Fruit fly (Drosophila melanogaster) whole organism, embryonic: ENCODE data around the gene CG7810.

Experiments used
- Bdp1 ChIP-seq: fragments of 200-800 bp; sonication (Bioruptor generic); optimal IDR thresholded peaks from 3 replicates; lab custom pipeline; 2016; ENCODE audit warnings: missing biosample characterization, missing genetic modification characterization
- Blimp-1 ChIP-seq: fragments of 200-800 bp; sonication (Bioruptor generic); optimal IDR thresholded peaks from 3 replicates; lab custom pipeline; 2018; ENCODE audit warnings: missing biosample characterization, missing genetic modification characterization, mild to moderate bottlenecking, moderate library complexity, missing genetic modification reagents
- CG11456 ChIP-seq: fragments of 200-800 bp; sonication (Bioruptor generic); IDR thresholded peaks from 3 replicates; pipeline ENCODE4 v1.3.6; 2022; ENCODE audit warnings: missing biosample characterization, missing genetic modification characterization
- CG11695 ChIP-seq: fragments of 200-800 bp; sonication (Bioruptor generic); IDR thresholded peaks from 3 replicates; pipeline ENCODE4 v1.3.6; 2022; ENCODE audit warnings: missing biosample characterization, missing genetic modification characterization
- CG12071 ChIP-seq: fragments of 200-800 bp; sonication (Bioruptor generic); optimal IDR thresholded peaks from 3 replicates; lab custom pipeline; 2018; ENCODE audit warnings: missing biosample characterization, mild to moderate bottlenecking, missing genetic modification characterization
- CG13624 ChIP-seq: fragments of 200-800 bp; sonication (Bioruptor generic); optimal IDR thresholded peaks from 2 replicates; lab custom pipeline; 2016; ENCODE audit warnings: missing biosample characterization, missing genetic modification characterization
- CG16863 ChIP-seq: fragments of 200-800 bp; sonication (Bioruptor generic); optimal IDR thresholded peaks from 3 replicates; lab custom pipeline; 2016; ENCODE audit warnings: missing biosample characterization, missing genetic modification characterization
- CG17328 ChIP-seq: fragments of 200-800 bp; sonication (Bioruptor generic); IDR thresholded peaks from 2 replicates; pipeline ENCODE4 v1.3.6; 2022; ENCODE audit warnings: missing biosample characterization, missing genetic modification characterization
- CG17829 ChIP-seq: fragments of 200-800 bp; optimal IDR thresholded peaks from 2 replicates; lab custom pipeline; 2019; ENCODE audit warnings: missing biosample characterization, mild to moderate bottlenecking, missing genetic modification characterization, moderate library complexity
- CG30431 ChIP-seq: fragments of 200-800 bp; sonication (Bioruptor generic); optimal IDR thresholded peaks from 2 replicates; lab custom pipeline; 2017; ENCODE audit warnings: missing biosample characterization, missing genetic modification characterization
- CG3163 ChIP-seq: fragments of 200-800 bp; sonication (Bioruptor generic); optimal IDR thresholded peaks from 3 replicates; lab custom pipeline; 2016; ENCODE audit warnings: missing biosample characterization, missing genetic modification characterization
- CG5953 ChIP-seq: fragments of 200-800 bp; sonication (Bioruptor generic); IDR thresholded peaks from 2 replicates; pipeline ENCODE4 v1.3.6; 2022; ENCODE audit warnings: missing biosample characterization, missing genetic modification characterization
- CG7357 ChIP-seq: fragments of 200-800 bp; sonication (Bioruptor generic); IDR thresholded peaks from 3 replicates; pipeline ENCODE4 v1.3.6; 2022; ENCODE audit warnings: missing biosample characterization, missing genetic modification characterization
- CG7839 ChIP-seq: fragments of 200-800 bp; sonication (Bioruptor generic); optimal IDR thresholded peaks from 3 replicates; lab custom pipeline; 2018; ENCODE audit warnings: missing biosample characterization, mild to moderate bottlenecking, missing genetic modification characterization, moderate library complexity
- Drgx ChIP-seq: fragments of 200-800 bp; sonication (Bioruptor generic); IDR thresholded peaks from 2 replicates; pipeline ENCODE4 v1.3.6; 2022; ENCODE audit warnings: missing biosample characterization, missing genetic modification characterization
- Ets65A ChIP-seq: fragments of 200-800 bp; sonication (Bioruptor generic); peaks from one replicate; lab custom pipeline; 2016; ENCODE audit warnings: missing biosample characterization, missing genetic modification characterization
- Med ChIP-seq: fragments of 200-800 bp; sonication (Bioruptor generic); peaks from one replicate; lab custom pipeline; 2016; ENCODE audit warnings: missing biosample characterization, missing genetic modification characterization, mild to moderate bottlenecking, inconsistent platforms, moderate library complexity
- Optix ChIP-seq: fragments of 200-800 bp; sonication (Bioruptor generic); IDR thresholded peaks from 3 replicates; pipeline ENCODE4 v1.3.6; 2022; ENCODE audit warnings: missing biosample characterization, missing genetic modification characterization
- PHDP ChIP-seq: fragments of 200-800 bp; sonication (Bioruptor generic); optimal IDR thresholded peaks from 3 replicates; lab custom pipeline; 2018; ENCODE audit warnings: missing biosample characterization, mild to moderate bottlenecking, missing genetic modification characterization, moderate library complexity
- Ptx1 ChIP-seq: fragments of 200-800 bp; sonication (Bioruptor generic); IDR thresholded peaks from 2 replicates; pipeline ENCODE4 v1.3.6; 2022; ENCODE audit warnings: missing biosample characterization, missing genetic modification characterization
- Rfx ChIP-seq: fragments of 200-800 bp; sonication (Bioruptor generic); IDR thresholded peaks from 2 replicates; pipeline ENCODE4 v1.3.6; 2022; ENCODE audit warnings: missing biosample characterization, missing genetic modification characterization
- Side ChIP-seq: fragments of 200-800 bp; sonication (Bioruptor generic); optimal IDR thresholded peaks from 2 replicates; lab custom pipeline; 2016; ENCODE audit warnings: missing biosample characterization, missing genetic modification characterization
- TFAM ChIP-seq: fragments of 200-800 bp; sonication (Bioruptor generic); optimal IDR thresholded peaks from 2 replicates; lab custom pipeline; 2017; ENCODE audit warnings: missing biosample characterization, missing genetic modification characterization, inconsistent platforms
- az2 ChIP-seq: fragments of 200-800 bp; sonication (Bioruptor generic); optimal IDR thresholded peaks from 3 replicates; lab custom pipeline; 2016; ENCODE audit warnings: missing biosample characterization, missing genetic modification characterization
- bsh ChIP-seq, 2 experiments: fragments of 200-800 bp; sonication (Bioruptor generic); optimal IDR thresholded peaks; 2 replicates each; lab custom pipeline; 2017 to 2018; ENCODE audit warnings: mild to moderate bottlenecking in 2 of 2, missing biosample characterization in 2 of 2, missing genetic modification characterization in 2 of 2, moderate library complexity in 1 of 2
- cas ChIP-seq: fragments of 200-800 bp; sonication (Bioruptor generic); IDR thresholded peaks from 2 replicates; pipeline ENCODE4 v1.3.6; 2022; ENCODE audit warnings: missing biosample characterization, missing genetic modification characterization
- ci ChIP-seq: fragments of 200-800 bp; sonication (Bioruptor generic); IDR thresholded peaks from 3 replicates; pipeline ENCODE4 v1.3.6; 2022; ENCODE audit warnings: missing biosample characterization, missing genetic modification characterization
- corto ChIP-seq: fragments of 200-800 bp; sonication (Bioruptor generic); optimal IDR thresholded peaks from 2 replicates; lab custom pipeline; 2016; ENCODE audit warnings: missing biosample characterization, mild to moderate bottlenecking, missing genetic modification characterization, moderate library complexity
- exex ChIP-seq: fragments of 200-800 bp; sonication (Bioruptor generic); optimal IDR thresholded peaks from 4 replicates; lab custom pipeline; 2018; ENCODE audit warnings: missing biosample characterization, mild to moderate bottlenecking, missing genetic modification characterization, moderate library complexity
- fd3F ChIP-seq: fragments of 200-800 bp; sonication (Bioruptor generic); optimal IDR thresholded peaks from 2 replicates; lab custom pipeline; 2018; ENCODE audit warnings: missing biosample characterization, mild to moderate bottlenecking, missing genetic modification characterization, moderate library complexity
- fd96Cb ChIP-seq: fragments of 200-800 bp; sonication (Bioruptor generic); optimal IDR thresholded peaks from 2 replicates; lab custom pipeline; 2018; ENCODE audit warnings: missing biosample characterization, mild to moderate bottlenecking, missing genetic modification characterization, moderate library complexity
- gem ChIP-seq: fragments of 200-800 bp; sonication (Bioruptor generic); optimal IDR thresholded peaks from 2 replicates; lab custom pipeline; 2019; ENCODE audit warnings: missing biosample characterization, mild to moderate bottlenecking, missing genetic modification characterization, moderate library complexity
- gfzf ChIP-seq: fragments of 200-800 bp; sonication (Bioruptor generic); optimal IDR thresholded peaks from 2 replicates; lab custom pipeline; 2016; ENCODE audit warnings: missing biosample characterization, mild to moderate bottlenecking, missing genetic modification characterization, moderate library complexity
- hkb ChIP-seq, 2 experiments: fragments of 200-800 bp in 1 of 2; fragments of >200 bp in 1 of 2; sonication (Bioruptor generic) in 1 of 2; IDR thresholded peaks in 1 of 2; optimal IDR thresholded peaks in 1 of 2; 2 replicates each; pipeline versions ENCODE4 v1.3.6 to Lab custom; 2017 to 2022; ENCODE audit warnings: missing biosample characterization in 1 of 2, missing genetic modification characterization in 1 of 2
- lbe ChIP-seq: fragments of 200-800 bp; sonication (Bioruptor generic); optimal IDR thresholded peaks from 2 replicates; lab custom pipeline; 2016; ENCODE audit warnings: missing biosample characterization, mild to moderate bottlenecking, missing genetic modification characterization
- mld ChIP-seq: fragments of 200-800 bp; sonication (Bioruptor generic); IDR thresholded peaks from 3 replicates; pipeline ENCODE4 v1.3.6; 2022; ENCODE audit warnings: missing biosample characterization, missing genetic modification characterization; ENCODE audit not compliant: partially characterized antibody
- nerfin-1 ChIP-seq: fragments of 200-800 bp; sonication (Bioruptor generic); optimal IDR thresholded peaks from 3 replicates; lab custom pipeline; 2019; ENCODE audit warnings: missing biosample characterization, mild to moderate bottlenecking, missing genetic modification characterization, moderate library complexity
- nmo ChIP-seq: fragments of 200-800 bp; sonication (Bioruptor generic); optimal IDR thresholded peaks from 2 replicates; lab custom pipeline; 2018; ENCODE audit warnings: missing biosample characterization, mild to moderate bottlenecking, missing genetic modification characterization, moderate library complexity
- nom ChIP-seq: fragments of 200-800 bp; sonication (Bioruptor generic); optimal IDR thresholded peaks from 2 replicates; lab custom pipeline; 2017; ENCODE audit warnings: missing biosample characterization, missing genetic modification characterization, mild to moderate bottlenecking, moderate library complexity, missing genetic modification reagents
- pan ChIP-seq, 4 experiments: fragments of >200 bp in 3 of 4; fragments of 200-800 bp in 1 of 4; sonication (Bioruptor generic) in 1 of 4; optimal IDR thresholded peaks in 3 of 4; IDR thresholded peaks in 1 of 4; 2 replicates each; pipeline versions ENCODE4 v1.3.6 to Lab custom; 2017 to 2022; ENCODE audit warnings: missing biosample characterization in 2 of 4, missing genetic modification characterization in 2 of 4, mixed read lengths in 1 of 4
- prd ChIP-seq, 3 experiments: fragments of >200 bp in 2 of 3; fragments of 200-800 bp in 1 of 3; sonication (Bioruptor generic) in 1 of 3; optimal IDR thresholded peaks in 2 of 3; IDR thresholded peaks in 1 of 3; 2 replicates in 2 of 3; 3 replicates in 1 of 3; pipeline versions ENCODE4 v1.3.6 to Lab custom; 2017 to 2022; ENCODE audit warnings: missing biosample characterization in 1 of 3, missing genetic modification characterization in 1 of 3
- pum ChIP-seq: fragments of 200-800 bp; sonication (Bioruptor generic); optimal IDR thresholded peaks from 2 replicates; lab custom pipeline; 2016; ENCODE audit warnings: missing biosample characterization, missing genetic modification characterization
- ranshi ChIP-seq: fragments of 200-800 bp; sonication (Bioruptor generic); IDR thresholded peaks from 2 replicates; pipeline ENCODE4 v1.3.6; 2022; ENCODE audit warnings: missing biosample characterization, missing genetic modification characterization
- sens ChIP-seq: fragments of 200-800 bp; sonication (Bioruptor generic); peaks from one replicate; lab custom pipeline; 2016; ENCODE audit warnings: missing biosample characterization, missing genetic modification characterization
- sna ChIP-seq: fragments of 200-800 bp; sonication (Bioruptor generic); IDR thresholded peaks from 2 replicates; pipeline ENCODE4 v1.3.6; 2022; ENCODE audit warnings: missing biosample characterization, missing genetic modification characterization; ENCODE audit not compliant: partially characterized antibody
- zen ChIP-seq: fragments of 200-800 bp; sonication (Bioruptor generic); optimal IDR thresholded peaks from 3 replicates; lab custom pipeline; 2018; ENCODE audit warnings: missing biosample characterization, mild to moderate bottlenecking, missing genetic modification characterization, moderate library complexity
- zfh1 ChIP-seq: fragments of 200-800 bp; sonication (Bioruptor generic); IDR thresholded peaks from 3 replicates; pipeline ENCODE4 v1.3.6; 2022; ENCODE audit warnings: missing biosample characterization, missing genetic modification characterization

CG7810 gene

dm6 chr2L:8290653-8291233, 20.3 kb downstream of the CG7810 start (continued):
- TF ChIP-seq fd96Cb (tag; lab: Kevin White, UChicago) = peak; percentile 9
- TF ChIP-seq az2 (GFP tag; lab: Kevin White, UChicago) = peak; percentile 1
- no peak for TF ChIP-seq hkb (optimal IDR thresholded peaks at IDR 0.05; lab: Kevin White, UChicago)
- peak; percentile 23; the same call in 1 of the 2 replicates for TF ChIP-seq hkb (GFP tag; IDR thresholded peaks at IDR 0.05; lab: Robert Waterston, UW)
- no peak for TF ChIP-seq gfzf (GFP tag; lab: Kevin White, UChicago)
- peak; percentile 88 for TF ChIP-seq Ets65A (GFP tag; lab: Kevin White, UChicago)
- TF ChIP-seq pan (optimal IDR thresholded peaks at IDR 0.05; lab: Kevin White, UChicago) = no peak
- TF ChIP-seq pan (GFP tag; optimal IDR thresholded peaks at IDR 0.05 in 1 of 2, IDR thresholded peaks at IDR 0.05 in 1 of 2) = peak in 1 of 2 experiments; percentile 25
- TF ChIP-seq Side = no peak
- peak; percentile 67 for TF ChIP-seq Bdp1
- no peak for TF ChIP-seq CG5953
- no peak for TF ChIP-seq pum (GFP tag; lab: Kevin White, UChicago)
- TF ChIP-seq cas (GFP tag; lab: Robert Waterston, UW) = no peak
- no peak for TF ChIP-seq mld (GFP tag; lab: Robert Waterston, UW)
- no peak for TF ChIP-seq fd3F (GFP tag; lab: Kevin White, UChicago)
- peak; percentile 8 for TF ChIP-seq PHDP (tag; lab: Kevin White, UChicago)
- TF ChIP-seq CG12071 = no peak
- TF ChIP-seq corto = peak; percentile 68
- TF ChIP-seq ci (GFP tag; lab: Robert Waterston, UW) = peak; percentile 69; the same call in 2 of the 3 replicates
- 0 out of 3 replicates have a peak, but pooled peaks have one; percentile 23 for TF ChIP-seq CG7357 (GFP tag; lab: Robert Waterston, UW)
- no peak for TF ChIP-seq prd (optimal IDR thresholded peaks at IDR 0.05; lab: Kevin White, UChicago)
- peak; percentile 41; the same call in 1 of the 3 replicates for TF ChIP-seq prd (GFP tag; IDR thresholded peaks at IDR 0.05; lab: Robert Waterston, UW)
- no peak for TF ChIP-seq exex
- peak; percentile 92 for TF ChIP-seq nom
- TF ChIP-seq Blimp-1 (GFP tag; lab: Kevin White, UChicago) = peak; percentile 15
- TF ChIP-seq CG13624 = no peak
- peak; percentile 88 for TF ChIP-seq sens (GFP tag; lab: Kevin White, UChicago)
- peak; percentile 15 for TF ChIP-seq nmo (GFP tag; lab: Kevin White, UChicago)
- 0 out of 3 replicates have a peak, but pooled peaks have one; percentile 13 for TF ChIP-seq CG11456
- peak; percentile 43 for TF ChIP-seq CG7839
- peak; percentile 7 for TF ChIP-seq CG17829
- TF ChIP-seq nerfin-1 (tag; lab: Kevin White, UChicago) = no peak
- peak; percentile 77 for TF ChIP-seq Med
- TF ChIP-seq Ptx1 (GFP tag; lab: Robert Waterston, UW) = peak; percentile 31; the same call in 1 of the 2 replicates
- TF ChIP-seq CG11695 = no peak
- 0 out of 2 replicates have a peak, but pooled peaks have one; percentile 28 for TF ChIP-seq ranshi (GFP tag; lab: Robert Waterston, UW)
- TF ChIP-seq CG16863 = no peak
- TF ChIP-seq CG3163 (GFP tag; lab: Kevin White, UChicago) = no peak
- TF ChIP-seq zen (tag; lab: Kevin White, UChicago) = no peak
- TF ChIP-seq gem = peak; percentile 27
- TF ChIP-seq zfh1 (GFP tag; lab: Robert Waterston, UW) = 0 out of 3 replicates have a peak, but pooled peaks have one; percentile 22
- peak; percentile 30 for TF ChIP-seq CG30431
- TF ChIP-seq Rfx = peak; percentile 24; the same call in 1 of the 2 replicates
- TF ChIP-seq TFAM = no peak
- TF ChIP-seq CG17328 (GFP tag; lab: Robert Waterston, UW) = peak; percentile 13; the same call in 1 of the 2 replicates
- peak; percentile 66 for TF ChIP-seq lbe (GFP tag; lab: Kevin White, UChicago)
- peak; percentile 43 to 61 for TF ChIP-seq bsh (GFP tag; optimal IDR thresholded peaks at IDR 0.05; lab: Kevin White, UChicago)
- TF ChIP-seq sna (GFP tag; lab: Robert Waterston, UW) = no peak
- peak; percentile 26; the same call in 1 of the 3 replicates for TF ChIP-seq Optix (GFP tag; lab: Robert Waterston, UW)
- peak; percentile 80 for TF ChIP-seq Drgx (GFP tag; lab: Robert Waterston, UW)
